Fruit fly (Drosophila melanogaster): Measurements from ENCODE around the gene Prp40.

Prp40 gene

DNA sequence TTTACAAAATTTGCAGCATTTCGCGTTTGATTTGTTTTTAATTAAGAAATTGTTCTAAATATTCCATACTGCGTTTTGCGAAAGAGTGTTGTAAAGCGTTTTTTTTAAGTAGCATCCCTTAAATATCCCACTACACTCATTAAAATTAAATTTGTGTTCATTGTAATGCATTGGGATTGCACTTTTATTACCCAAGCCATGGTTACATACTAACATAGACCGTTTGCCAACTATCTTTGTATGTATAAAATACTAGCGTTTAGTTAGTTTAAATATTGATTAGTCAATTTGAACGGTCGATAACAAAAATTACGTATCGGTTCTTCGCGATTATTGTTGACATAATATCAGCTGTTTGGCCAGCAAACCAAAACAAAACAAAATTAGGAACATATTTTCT is 16.7 kb downstream of the Prp40 start, which contains the start of the genes cnir and CG17221 (continued):
- no peak for TF ChIP-seq ash1 (GFP tag; optimal IDR thresholded peaks at IDR 0.05)
- TF ChIP-seq CG13894 (tag; optimal IDR thresholded peaks at IDR 0.05) = peak; percentile 66
- peak; percentile 81 for TF ChIP-seq lbe (GFP tag; optimal IDR thresholded peaks at IDR 0.05)
- no peak for TF ChIP-seq ato (GFP tag; IDR thresholded peaks at IDR 0.05; ENCODE audit: partially characterized antibody)
- peak; percentile 41 for TF ChIP-seq CG15696 (tag; optimal IDR thresholded peaks at IDR 0.05)
- peak; percentile 76 for TF ChIP-seq Elba2 (GFP tag; optimal IDR thresholded peaks at IDR 0.05)
- no peak for TF ChIP-seq CG6854 (GFP tag; optimal IDR thresholded peaks at IDR 0.05)
- TF ChIP-seq Pdp1 (GFP tag; optimal IDR thresholded peaks at IDR 0.05) = peak; percentile 71 to 90
- no peak for TF ChIP-seq Nf-YB (GFP tag; optimal IDR thresholded peaks at IDR 0.05)
- peak; percentile 56 for TF ChIP-seq Dref (GFP tag; IDR thresholded peaks at IDR 0.05)
- peak; percentile 60 for TF ChIP-seq CG1233 (GFP tag; optimal IDR thresholded peaks at IDR 0.05)
- no peak for TF ChIP-seq Ada2b (GFP tag; IDR thresholded peaks at IDR 0.05)
- TF ChIP-seq CG18599 (GFP tag; optimal IDR thresholded peaks at IDR 0.05) = peak; percentile 72
- TF ChIP-seq Gug (GFP tag; IDR thresholded peaks at IDR 0.05) = no peak
- TF ChIP-seq CG15479 (GFP tag; optimal IDR thresholded peaks at IDR 0.05) = no peak
- TF ChIP-seq Abd-B (GFP tag; optimal IDR thresholded peaks at IDR 0.05) = peak; percentile 64
- TF ChIP-seq en (GFP tag; optimal IDR thresholded peaks at IDR 0.05) = peak; percentile 39
- TF ChIP-seq sug (tag; optimal IDR thresholded peaks at IDR 0.05) = peak; percentile 78
- TF ChIP-seq bigmax (GFP tag; optimal IDR thresholded peaks at IDR 0.05) = no peak
- no peak; the same call in 1 of the 2 replicates for TF ChIP-seq sna (GFP tag; IDR thresholded peaks at IDR 0.05; ENCODE audit: partially characterized antibody)
- peak; percentile 73 for TF ChIP-seq CG15514 (GFP tag; optimal IDR thresholded peaks at IDR 0.05)
- TF ChIP-seq CG3995 (GFP tag; optimal IDR thresholded peaks at IDR 0.05) = peak; percentile 46
- peak; percentile 60 to 66 for TF ChIP-seq Hr51 (GFP tag; optimal IDR thresholded peaks at IDR 0.05)
- TF ChIP-seq br (optimal IDR thresholded peaks at IDR 0.05) = no peak
- peak; percentile 55 for TF ChIP-seq CG6689 (GFP tag; IDR thresholded peaks at IDR 0.05)
- no peak for TF ChIP-seq Kr (GFP tag; optimal IDR thresholded peaks at IDR 0.05)
- peak; percentile 69; the same call in 1 of the 2 replicates for TF ChIP-seq ttk (GFP tag; IDR thresholded peaks at IDR 0.05)
- TF ChIP-seq sisA (GFP tag; IDR thresholded peaks at IDR 0.05) = no peak; the same call in 1 of the 2 replicates
- peak; percentile 79 for TF ChIP-seq CHES-1-like (GFP tag; optimal IDR thresholded peaks at IDR 0.05)
- TF ChIP-seq Oaz (GFP tag; IDR thresholded peaks at IDR 0.05) = no peak
- peak; percentile 26 for TF ChIP-seq CG17802 (tag; optimal IDR thresholded peaks at IDR 0.05)
- no peak for TF ChIP-seq CG2889 (GFP tag; IDR thresholded peaks at IDR 0.05)
- peak; percentile 63; the same call in 1 of the 2 replicates for TF ChIP-seq CG3847 (GFP tag; IDR thresholded peaks at IDR 0.05)
- peak; percentile 64 for TF ChIP-seq Bteb2 (GFP tag; optimal IDR thresholded peaks at IDR 0.05)
- TF ChIP-seq slou (GFP tag; optimal IDR thresholded peaks at IDR 0.05) = peak; percentile 53
- TF ChIP-seq so (GFP tag; IDR thresholded peaks at IDR 0.05) = no peak
- TF ChIP-seq jing (GFP tag; optimal IDR thresholded peaks at IDR 0.05) = no peak
- TF ChIP-seq Dip2 (GFP tag; IDR thresholded peaks at IDR 0.05) = no peak
- TF ChIP-seq Eip74EF (GFP tag; optimal IDR thresholded peaks at IDR 0.05) = peak in 1 of 2 experiments; percentile 12
- peak; percentile 69 for TF ChIP-seq CG12769 (tag; optimal IDR thresholded peaks at IDR 0.05)
- TF ChIP-seq CG4854 (GFP tag; optimal IDR thresholded peaks at IDR 0.05) = peak; percentile 68
- peak; percentile 88 for TF ChIP-seq CG4617 (GFP tag; optimal IDR thresholded peaks at IDR 0.05; ENCODE audit: borderline replicate concordance)
- no peak for TF ChIP-seq tgo (GFP tag; IDR thresholded peaks at IDR 0.05)
- no peak for TF ChIP-seq CG11456 (GFP tag; IDR thresholded peaks at IDR 0.05)
- no peak for TF ChIP-seq CG6765 (GFP tag; optimal IDR thresholded peaks at IDR 0.05)
- peak; percentile 58 for TF ChIP-seq Hmr (GFP tag; optimal IDR thresholded peaks at IDR 0.05)
- peak; percentile 64 for TF ChIP-seq Six4 (GFP tag; optimal IDR thresholded peaks at IDR 0.05)
- peak; percentile 93 for TF ChIP-seq sens (GFP tag)
- peak; percentile 78 for TF ChIP-seq zen (tag; optimal IDR thresholded peaks at IDR 0.05)
- no peak for TF ChIP-seq Gsc (GFP tag; IDR thresholded peaks at IDR 0.05)
- TF ChIP-seq repo (GFP tag; optimal IDR thresholded peaks at IDR 0.05) = peak; percentile 51
